Fruit fly (Drosophila melanogaster): Measurements from ENCODE around the gene Srp9.

Srp9 gene

dm6 chr3L:7940558-7941238, 4.5 kb downstream of the Srp9 start:
- TF ChIP-seq fru (GFP tag; optimal IDR thresholded peaks at IDR 0.05) (no peak), CrebA (GFP tag; optimal IDR thresholded peaks at IDR 0.05; ENCODE audit: borderline replicate concordance) (peak; percentile 14)

DNA sequence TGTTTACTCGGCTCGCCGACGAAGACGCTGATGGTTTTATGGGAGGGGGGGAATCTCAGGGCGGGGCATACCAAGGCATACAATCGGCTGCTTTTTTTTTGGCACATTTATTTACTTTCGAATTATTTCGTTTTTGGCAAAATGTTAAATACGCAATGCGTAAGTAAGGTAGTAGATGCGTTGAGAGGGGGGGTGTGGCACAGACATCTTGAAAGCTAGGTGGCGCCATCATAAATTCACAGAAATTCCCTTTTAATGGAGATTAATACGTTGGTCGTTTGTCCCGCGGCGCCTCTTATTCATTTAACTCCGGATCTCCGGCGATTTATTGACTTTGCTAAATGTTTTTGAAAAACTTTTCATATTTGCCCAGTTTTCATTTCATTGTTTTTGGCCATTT, 5.3 kb downstream of the Srp9 start:
- TF ChIP-seq tai (GFP tag; optimal IDR thresholded peaks at IDR 0.05) = no peak
- TF ChIP-seq br (GFP tag; optimal IDR thresholded peaks at IDR 0.05) = no peak
- no peak for TF ChIP-seq N (GFP tag; optimal IDR thresholded peaks at IDR 0.05)
- no peak for TF ChIP-seq ey (GFP tag; optimal IDR thresholded peaks at IDR 0.05)
- no peak for TF ChIP-seq Jra (GFP tag; optimal IDR thresholded peaks at IDR 0.05)
- no peak for TF ChIP-seq usp (GFP tag; optimal IDR thresholded peaks at IDR 0.05)
- no peak for TF ChIP-seq dsf (GFP tag; optimal IDR thresholded peaks at IDR 0.05; ENCODE audit: borderline replicate concordance)
- TF ChIP-seq Abd-B (GFP tag; optimal IDR thresholded peaks at IDR 0.05) = no peak
- no peak for TF ChIP-seq Dfd (GFP tag; optimal IDR thresholded peaks at IDR 0.05)
- no peak for TF ChIP-seq jim (GFP tag; optimal IDR thresholded peaks at IDR 0.05)
- TF ChIP-seq brk (GFP tag; optimal IDR thresholded peaks at IDR 0.05) = no peak
- no peak for TF ChIP-seq woc (GFP tag; optimal IDR thresholded peaks at IDR 0.05)
- TF ChIP-seq CG32264 (GFP tag; optimal IDR thresholded peaks at IDR 0.05) = no peak
- no peak for TF ChIP-seq rgr (GFP tag; optimal IDR thresholded peaks at IDR 0.05)

DNA sequence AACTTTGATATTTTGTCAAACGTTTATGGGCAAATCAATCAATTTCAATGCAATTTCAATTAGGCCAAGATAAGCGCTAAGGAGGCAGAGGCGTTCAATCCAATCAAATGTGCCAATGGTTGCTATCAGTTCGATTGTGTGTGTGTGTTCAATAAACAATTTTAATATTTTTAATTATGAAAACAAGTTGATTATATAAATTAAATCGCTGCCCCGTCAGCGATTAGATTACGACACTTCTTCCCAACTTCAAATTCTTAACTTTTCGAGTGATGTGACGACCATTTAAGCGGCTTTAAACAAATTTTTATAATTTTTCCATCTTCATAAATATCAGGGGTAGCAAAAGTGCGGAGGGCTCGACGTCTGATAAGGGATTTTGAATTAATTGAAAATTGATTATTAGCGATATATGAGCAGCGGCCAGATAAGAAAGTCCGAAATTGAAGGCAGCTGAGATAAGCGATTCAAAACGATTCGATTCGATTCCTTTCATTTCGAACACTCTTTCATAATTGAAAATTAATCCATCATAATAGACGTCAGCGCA, 6.3 kb downstream of the Srp9 start:
- TF ChIP-seq woc (GFP tag; optimal IDR thresholded peaks at IDR 0.05) = no peak
- no peak for TF ChIP-seq Abd-B (GFP tag; optimal IDR thresholded peaks at IDR 0.05)
- no peak for TF ChIP-seq Vsx2 (GFP tag; optimal IDR thresholded peaks at IDR 0.05; ENCODE audit: partially characterized antibody)
- peak; percentile 42 for TF ChIP-seq CrebA (GFP tag; optimal IDR thresholded peaks at IDR 0.05; ENCODE audit: borderline replicate concordance)
- TF ChIP-seq h (GFP tag; optimal IDR thresholded peaks at IDR 0.05) = peak; percentile 34
- no peak for TF ChIP-seq dsf (GFP tag; optimal IDR thresholded peaks at IDR 0.05; ENCODE audit: borderline replicate concordance)
- no peak for TF ChIP-seq sv (GFP tag; optimal IDR thresholded peaks at IDR 0.05)
- TF ChIP-seq foxo (GFP tag; optimal IDR thresholded peaks at IDR 0.05) = no peak
- TF ChIP-seq fru (GFP tag; optimal IDR thresholded peaks at IDR 0.05) = no peak
- TF ChIP-seq CG9705 (GFP tag; optimal IDR thresholded peaks at IDR 0.05) = no peak
- TF ChIP-seq jim (GFP tag; optimal IDR thresholded peaks at IDR 0.05) = no peak
- peak; percentile 20 for TF ChIP-seq Sp1 (GFP tag; optimal IDR thresholded peaks at IDR 0.05)
- no peak for TF ChIP-seq Hr78 (GFP tag; optimal IDR thresholded peaks at IDR 0.05)
- no peak for TF ChIP-seq usp (GFP tag; optimal IDR thresholded peaks at IDR 0.05)
- no peak for TF ChIP-seq Mio (GFP tag; optimal IDR thresholded peaks at IDR 0.05)
- TF ChIP-seq br (GFP tag; optimal IDR thresholded peaks at IDR 0.05) = no peak

dm6 chr3L:7943046-7943445, 6.9 kb downstream of the Srp9 start:
- TF ChIP-seq psq (GFP tag; optimal IDR thresholded peaks at IDR 0.05) (peak; percentile 29), dmrt93B (GFP tag; optimal IDR thresholded peaks at IDR 0.05) (peak; percentile 4), Hnf4 (GFP tag; optimal IDR thresholded peaks at IDR 0.05) (no peak), CG32264 (GFP tag; optimal IDR thresholded peaks at IDR 0.05) (no peak)

- TF ChIP-seq h (GFP tag; optimal IDR thresholded peaks at IDR 0.05) (no peak), sv (GFP tag; optimal IDR thresholded peaks at IDR 0.05) (no peak), Myc (optimal IDR thresholded peaks at IDR 0.05) (no peak), Abd-B (GFP tag; optimal IDR thresholded peaks at IDR 0.05) (no peak)
Observed at dm6 chr3L:7943950-7944349, 7.8 kb downstream of the Srp9 start.

DNA sequence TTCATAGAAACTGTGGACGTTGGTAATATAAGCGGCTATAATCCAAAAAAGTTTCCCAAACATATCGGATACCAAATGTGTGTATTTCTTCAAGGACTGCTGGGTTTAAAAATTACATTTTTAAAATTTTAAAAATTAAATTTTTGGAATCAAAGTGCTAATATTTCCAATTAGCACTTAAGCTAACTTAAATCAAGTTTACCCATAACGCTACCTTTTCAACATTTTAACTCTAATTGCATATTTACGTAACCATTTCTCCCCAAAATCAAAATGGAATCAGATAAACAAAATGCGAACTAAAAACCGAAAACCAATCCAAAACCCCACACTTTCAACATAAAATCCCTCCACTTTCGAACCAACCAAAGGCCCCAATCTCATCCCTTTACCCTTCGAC, 10.0 kb downstream of the Srp9 start, which contains the start of gene CG43880:
Gene CG43880 (minus strand): TSS at position 101 of the 400 bp plus-strand sequence.
- TF ChIP-seq sv (GFP tag; optimal IDR thresholded peaks at IDR 0.05) = no peak
- TF ChIP-seq CrebA (GFP tag; optimal IDR thresholded peaks at IDR 0.05; ENCODE audit: borderline replicate concordance) = no peak
- no peak for TF ChIP-seq br (GFP tag; optimal IDR thresholded peaks at IDR 0.05)
- TF ChIP-seq brk (GFP tag; optimal IDR thresholded peaks at IDR 0.05) = no peak
- TF ChIP-seq fru (GFP tag; optimal IDR thresholded peaks at IDR 0.05) = no peak
- TF ChIP-seq Myc (optimal IDR thresholded peaks at IDR 0.05) = no peak
